Fruit fly (Drosophila melanogaster) Kc167 (cell line): ENCODE results near the gene CG8578.

ENCODE experiments used
- Myc ChIP-seq: fragments of >200 bp; optimal IDR thresholded peaks from 2 replicates; lab custom pipeline; 2017; ENCODE audit warnings: missing external identifiers
- Sin3A ChIP-seq: fragments of >200 bp; optimal IDR thresholded peaks from 2 replicates; lab custom pipeline; 2018; ENCODE audit warnings: missing external identifiers
- h ChIP-seq: fragments of >200 bp; optimal IDR thresholded peaks from 3 replicates; lab custom pipeline; 2018; ENCODE audit warnings: missing external identifiers
- insv ChIP-seq: fragments of >200 bp; optimal IDR thresholded peaks from 3 replicates; lab custom pipeline; 2018; ENCODE audit warnings: missing external identifiers
- psq ChIP-seq: fragments of >200 bp; optimal IDR thresholded peaks from 2 replicates; lab custom pipeline; 2017; ENCODE audit warnings: missing external identifiers
- ttk ChIP-seq: sonication (Bioruptor generic); optimal IDR thresholded peaks from 2 replicates; lab custom pipeline; 2017; ENCODE audit warnings: missing external identifiers

The CG8578 gene

dm6 chrX:15813224-15813623, 31.1 kb upstream of the CG8578 start:
- no peak for TF ChIP-seq psq (lab: Kevin White, UChicago)
- no peak for TF ChIP-seq ttk (lab: Kevin White, UChicago)
- no peak for TF ChIP-seq h (lab: Kevin White, UChicago)
- TF ChIP-seq insv = no peak
- no peak for TF ChIP-seq Myc (lab: Kevin White, UChicago)
- no peak for TF ChIP-seq Sin3A (lab: Kevin White, UChicago)

DNA sequence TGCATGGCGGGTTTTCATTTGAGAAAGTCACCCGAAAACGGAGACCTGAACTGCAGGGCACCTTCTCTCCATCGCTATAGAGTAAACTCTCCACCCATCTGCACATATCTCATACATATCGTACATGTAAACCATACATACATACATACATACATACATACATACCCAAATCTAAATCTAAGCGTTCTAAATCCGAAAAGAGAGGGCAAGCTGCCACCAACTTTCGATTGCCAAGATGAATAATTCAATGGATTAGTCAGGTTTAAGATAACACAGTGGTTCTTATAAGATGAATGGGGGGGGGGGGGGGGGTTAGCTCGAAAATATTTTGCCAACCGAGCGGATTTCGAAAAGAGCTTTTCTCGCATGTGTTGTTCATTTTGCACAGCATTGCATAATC, 29.8 kb upstream of the CG8578 start:
- TF ChIP-seq Sin3A (lab: Kevin White, UChicago) (no peak), h (lab: Kevin White, UChicago) (no peak), insv (no peak), ttk (lab: Kevin White, UChicago) (no peak), psq (lab: Kevin White, UChicago) (no peak), Myc (lab: Kevin White, UChicago) (no peak)

dm6 chrX:15816127-15816526, 28.1 kb upstream of the CG8578 start:
- TF ChIP-seq Myc (lab: Kevin White, UChicago) = no peak
- no peak for TF ChIP-seq h (lab: Kevin White, UChicago)
- TF ChIP-seq ttk (lab: Kevin White, UChicago) = no peak
- no peak for TF ChIP-seq psq (lab: Kevin White, UChicago)
- no peak for TF ChIP-seq insv
- no peak for TF ChIP-seq Sin3A (lab: Kevin White, UChicago)

dm6 chrX:15816905-15817304, 27.4 kb upstream of the CG8578 start:
- TF ChIP-seq h (lab: Kevin White, UChicago) = no peak
- no peak for TF ChIP-seq Myc (lab: Kevin White, UChicago)
- TF ChIP-seq ttk (lab: Kevin White, UChicago) = no peak
- TF ChIP-seq insv = no peak

DNA sequence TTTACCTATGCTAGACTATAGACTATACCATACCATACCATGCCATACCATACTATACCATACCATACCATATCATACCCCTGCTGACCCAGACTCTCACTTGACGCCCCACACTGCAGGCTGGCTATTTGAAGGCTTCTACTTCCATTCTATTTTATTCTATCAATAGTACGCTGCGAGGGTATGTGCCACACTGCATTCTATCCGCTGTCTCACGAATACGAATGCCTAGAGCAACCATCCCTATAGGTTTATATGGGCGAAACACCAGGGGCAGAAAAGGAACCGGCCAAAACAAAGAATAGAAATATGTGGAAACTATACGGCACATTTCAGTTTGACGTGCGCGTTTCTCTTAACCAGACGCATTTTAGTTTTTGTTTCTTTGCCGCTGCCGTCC, 26.5 kb upstream of the CG8578 start:
- TF ChIP-seq Sin3A (lab: Kevin White, UChicago) (no peak), psq (lab: Kevin White, UChicago) (no peak), Myc (lab: Kevin White, UChicago) (no peak), insv (no peak), ttk (lab: Kevin White, UChicago) (no peak), h (lab: Kevin White, UChicago) (no peak)

dm6 chrX:15818608-15819184, 25.6 kb upstream of the CG8578 start:
- TF ChIP-seq h (lab: Kevin White, UChicago) (no peak), psq (lab: Kevin White, UChicago) (no peak), Myc (lab: Kevin White, UChicago) (no peak), ttk (lab: Kevin White, UChicago) (no peak), Sin3A (lab: Kevin White, UChicago) (no peak), insv (no peak)

DNA sequence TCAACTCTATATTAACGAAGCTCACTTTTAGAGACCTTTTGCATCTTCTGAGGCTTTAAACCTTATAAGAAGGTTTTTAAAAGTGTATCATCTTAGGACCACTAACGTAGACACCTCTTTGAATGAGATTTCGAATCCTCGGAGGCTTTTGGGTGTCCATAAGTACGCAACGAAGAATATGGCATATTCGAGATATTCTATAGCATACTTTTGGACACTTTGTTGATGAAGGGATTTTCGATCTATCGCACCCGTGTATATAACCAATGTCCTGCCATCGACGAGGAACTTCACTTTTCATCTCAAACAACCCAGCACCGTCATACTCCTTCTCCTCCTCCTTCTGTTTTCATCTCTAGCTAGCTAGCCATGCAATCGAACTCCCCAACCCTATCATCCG, 21.9 kb upstream of the CG8578 start:
- TF ChIP-seq psq (lab: Kevin White, UChicago) (no peak), h (lab: Kevin White, UChicago) (no peak), Myc (lab: Kevin White, UChicago) (no peak), insv (no peak), Sin3A (lab: Kevin White, UChicago) (no peak), ttk (lab: Kevin White, UChicago) (no peak)

- no peak for TF ChIP-seq ttk (lab: Kevin White, UChicago)
- TF ChIP-seq psq (lab: Kevin White, UChicago) = no peak
- TF ChIP-seq insv = no peak
- TF ChIP-seq h (lab: Kevin White, UChicago) = no peak
- no peak for TF ChIP-seq Sin3A (lab: Kevin White, UChicago)
- no peak for TF ChIP-seq Myc (lab: Kevin White, UChicago)
Measured at dm6 chrX:15833957-15834356, 10.3 kb upstream of the CG8578 start.

- TF ChIP-seq insv = no peak
- TF ChIP-seq Myc (lab: Kevin White, UChicago) = no peak
- TF ChIP-seq ttk (lab: Kevin White, UChicago) = no peak
- no peak for TF ChIP-seq psq (lab: Kevin White, UChicago)
- TF ChIP-seq Sin3A (lab: Kevin White, UChicago) = no peak
- no peak for TF ChIP-seq h (lab: Kevin White, UChicago)
Measured at dm6 chrX:15834594-15835236, 9.6 kb upstream of the CG8578 start.

DNA sequence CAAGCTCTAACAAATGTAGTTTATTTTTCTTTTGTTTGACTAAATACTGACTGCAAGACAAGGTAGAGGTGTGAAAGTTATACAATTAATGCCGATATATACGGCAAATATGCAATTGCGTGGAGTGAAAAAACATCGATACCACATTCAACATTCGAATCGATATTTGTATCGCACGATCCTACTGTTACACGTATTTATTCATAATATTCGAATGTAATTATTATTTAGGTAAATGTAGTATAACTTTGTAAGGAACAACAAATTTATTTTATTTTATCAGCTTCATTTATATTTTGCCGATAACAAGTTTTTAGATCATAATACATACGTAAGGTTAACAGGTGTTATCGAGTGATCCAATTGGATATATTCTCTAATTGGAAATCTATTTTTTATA, 8.9 kb upstream of the CG8578 start, which contains the start of gene Chc:
Gene Chc (minus strand): TSS at position 98 of the 400 bp plus-strand sequence.
- TF ChIP-seq ttk (lab: Kevin White, UChicago) (no peak), Myc (lab: Kevin White, UChicago) (no peak), Sin3A (lab: Kevin White, UChicago) (no peak), h (lab: Kevin White, UChicago) (no peak), psq (lab: Kevin White, UChicago) (no peak), insv (no peak)

DNA sequence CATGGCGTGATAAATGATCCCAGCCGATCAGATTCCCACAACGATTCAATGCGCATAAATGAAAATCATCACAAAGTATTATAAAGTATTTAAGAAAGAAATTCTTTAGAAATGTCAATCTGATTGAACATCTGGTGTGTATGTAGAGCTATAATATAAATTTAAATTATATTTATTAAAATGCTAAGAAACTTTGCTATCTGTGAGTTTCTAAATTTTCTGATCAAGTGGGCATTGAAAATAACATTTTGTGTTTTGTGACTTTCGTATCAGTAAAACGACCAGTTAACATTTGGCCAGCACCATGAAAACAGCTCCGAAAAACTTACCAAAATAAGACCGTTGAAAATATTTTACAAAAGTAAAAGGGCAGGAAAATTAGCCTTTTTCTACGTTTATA, 6.7 kb upstream of the CG8578 start, which contains the start of gene CG8565:
Gene CG8565 (plus strand): TSS at position 301 of the 400 bp plus-strand sequence.
- TF ChIP-seq insv (no peak), ttk (lab: Kevin White, UChicago) (no peak), Myc (lab: Kevin White, UChicago) (no peak)

dm6 chrX:15840003-15840402, 4.3 kb upstream of the CG8578 start:
- TF ChIP-seq Sin3A (lab: Kevin White, UChicago) (no peak), psq (lab: Kevin White, UChicago) (no peak), insv (no peak), h (lab: Kevin White, UChicago) (no peak), Myc (lab: Kevin White, UChicago) (no peak), ttk (lab: Kevin White, UChicago) (no peak)
